Worm (Caenorhabditis elegans) whole organism, L2 larva: ENCODE measurements around the gene sid-5.

Experiments
- C34F6.9 ChIP-seq: fragments of 150-350 bp; optimal IDR thresholded peaks from 2 replicates; lab custom pipeline; 2014; ENCODE audit warnings: missing biosample characterization, missing genetic modification characterization
- F13H6.1 ChIP-seq: sonication (generic microtip); optimal IDR thresholded peaks from 2 replicates; lab custom pipeline; 2016; ENCODE audit warnings: missing genetic modification characterization, missing compliant biosample characterization
- R02D3.7 ChIP-seq: fragments of 150-350 bp; optimal IDR thresholded peaks from 2 replicates; lab custom pipeline; 2014; ENCODE audit warnings: missing biosample characterization, missing genetic modification characterization
- Y55F3AM.14 ChIP-seq: fragments of 200-800 bp; sonication (Bioruptor generic); optimal IDR thresholded peaks from 2 replicates; lab custom pipeline; 2018; ENCODE audit warnings: mild to moderate bottlenecking, missing genetic modification characterization, missing compliant biosample characterization
- ZK546.5 ChIP-seq: sonication (generic microtip); optimal IDR thresholded peaks from 2 replicates; lab custom pipeline; 2017; ENCODE audit warnings: missing biosample characterization, missing genetic modification characterization
- aly-2 ChIP-seq: fragments of 150-350 bp; optimal IDR thresholded peaks from 2 replicates; lab custom pipeline; 2014; ENCODE audit warnings: missing biosample characterization, missing genetic modification characterization
- ama-1 ChIP-seq: fragments of 150-350 bp; optimal IDR thresholded peaks from 2 replicates; lab custom pipeline; 2018; ENCODE audit warnings: inconsistent platforms
- ceh-16 ChIP-seq: fragments of 150-350 bp; optimal IDR thresholded peaks from 2 replicates; lab custom pipeline; 2014; ENCODE audit warnings: missing biosample characterization, missing genetic modification characterization
- ceh-82 ChIP-seq: fragments of 150-350 bp; optimal IDR thresholded peaks from 2 replicates; lab custom pipeline; 2014; ENCODE audit warnings: missing biosample characterization, missing genetic modification characterization
- crh-2 ChIP-seq: sonication (generic microtip); optimal IDR thresholded peaks from 2 replicates; lab custom pipeline; 2017; ENCODE audit warnings: missing biosample characterization, missing genetic modification characterization
- dmd-4 ChIP-seq: sonication (generic microtip); optimal IDR thresholded peaks from 2 replicates; lab custom pipeline; 2017; ENCODE audit warnings: missing biosample characterization, missing genetic modification characterization
- egl-27 ChIP-seq: sonication (generic microtip); optimal IDR thresholded peaks from 3 replicates; lab custom pipeline; 2017; ENCODE audit warnings: missing biosample characterization, missing genetic modification reagents, missing genetic modification characterization
- elt-1 ChIP-seq: fragments of 150-350 bp; optimal IDR thresholded peaks from 2 replicates; lab custom pipeline; 2014; ENCODE audit warnings: missing biosample characterization, missing genetic modification characterization
- elt-3 ChIP-seq: sonication (generic microtip); optimal IDR thresholded peaks from 2 replicates; lab custom pipeline; 2017; ENCODE audit warnings: missing biosample characterization, missing genetic modification characterization
- fos-1 ChIP-seq: fragments of 150-350 bp; optimal IDR thresholded peaks from 2 replicates; lab custom pipeline; 2014; ENCODE audit warnings: missing biosample characterization, missing genetic modification characterization
- gmeb-1 ChIP-seq: fragments of 150-350 bp; optimal IDR thresholded peaks from 2 replicates; lab custom pipeline; 2014; ENCODE audit warnings: missing biosample characterization, missing genetic modification characterization
- mab-5 ChIP-seq: fragments of 150-350 bp; optimal IDR thresholded peaks from 2 replicates; lab custom pipeline; 2014; ENCODE audit warnings: missing biosample characterization, missing genetic modification characterization
- mbf-1 ChIP-seq: sonication (generic microtip); optimal IDR thresholded peaks from 2 replicates; lab custom pipeline; 2017; ENCODE audit warnings: missing biosample characterization, missing genetic modification characterization
- mdl-1 ChIP-seq, 2 experiments: fragments of 150-350 bp in 1 of 2; sonication (generic microtip) in 1 of 2; optimal IDR thresholded peaks; 2 replicates each; lab custom pipeline; 2017; ENCODE audit warnings: missing biosample characterization in 2 of 2, missing genetic modification characterization in 2 of 2
- nhr-10 ChIP-seq: sonication (generic microtip); optimal IDR thresholded peaks from 2 replicates; lab custom pipeline; 2017; ENCODE audit warnings: missing biosample characterization, missing genetic modification characterization
- nhr-12 ChIP-seq: fragments of 150-350 bp; optimal IDR thresholded peaks from 2 replicates; lab custom pipeline; 2014; ENCODE audit warnings: missing biosample characterization, missing genetic modification characterization
- nhr-129 ChIP-seq: fragments of 150-350 bp; optimal IDR thresholded peaks from 2 replicates; lab custom pipeline; 2014; ENCODE audit warnings: missing biosample characterization, missing genetic modification characterization
- nhr-6 ChIP-seq: fragments of 150-350 bp; optimal IDR thresholded peaks from 2 replicates; lab custom pipeline; 2014; ENCODE audit warnings: missing biosample characterization, missing genetic modification characterization
- nhr-77 ChIP-seq: fragments of 150-350 bp; optimal IDR thresholded peaks from 2 replicates; lab custom pipeline; 2014; ENCODE audit warnings: missing biosample characterization, missing genetic modification characterization
- peb-1 ChIP-seq: fragments of 150-350 bp; optimal IDR thresholded peaks from 2 replicates; lab custom pipeline; 2014; ENCODE audit warnings: missing biosample characterization, missing genetic modification characterization
- sem-4 ChIP-seq: fragments of 150-350 bp; optimal IDR thresholded peaks from 2 replicates; lab custom pipeline; 2014; ENCODE audit warnings: missing biosample characterization, missing genetic modification reagents, missing genetic modification characterization
- sma-3 ChIP-seq: sonication (generic microtip); optimal IDR thresholded peaks from 2 replicates; lab custom pipeline; 2016; ENCODE audit warnings: missing genetic modification reagents, missing genetic modification characterization, missing compliant biosample characterization
- sma-9 ChIP-seq, 2 experiments: fragments of 150-350 bp in 1 of 2; sonication (generic microtip) in 1 of 2; optimal IDR thresholded peaks; 2 replicates each; lab custom pipeline; 2014 to 2016; ENCODE audit warnings: missing genetic modification characterization in 2 of 2, mild to moderate bottlenecking in 1 of 2, missing biosample characterization in 1 of 2, missing compliant biosample characterization in 1 of 2, missing genetic modification reagents in 1 of 2, moderate library complexity in 1 of 2
- snpc-4 ChIP-seq: fragments of 150-350 bp; optimal IDR thresholded peaks from 2 replicates; lab custom pipeline; 2014; ENCODE audit warnings: missing biosample characterization, missing genetic modification characterization
- unc-39 ChIP-seq: fragments of 150-350 bp; optimal IDR thresholded peaks from 2 replicates; lab custom pipeline; 2014; ENCODE audit warnings: missing biosample characterization, missing genetic modification characterization
- unc-62 ChIP-seq: fragments of 150-350 bp; optimal IDR thresholded peaks from 2 replicates; lab custom pipeline; 2014; ENCODE audit warnings: missing biosample characterization, missing genetic modification reagents, missing genetic modification characterization
- zag-1 ChIP-seq: fragments of 150-350 bp; optimal IDR thresholded peaks from 2 replicates; lab custom pipeline; 2014; ENCODE audit warnings: missing biosample characterization, missing genetic modification characterization
- ztf-1 ChIP-seq: fragments of 200-800 bp; sonication (Bioruptor generic); conservative IDR thresholded peaks from 2 replicates; pipeline ENCODE4 v1.3.6; 2022; ENCODE audit warnings: missing genetic modification characterization, missing compliant biosample characterization
- ztf-11 ChIP-seq: sonication (generic microtip); optimal IDR thresholded peaks from 2 replicates; lab custom pipeline; 2017; ENCODE audit warnings: missing biosample characterization, missing genetic modification characterization
- ztf-4 ChIP-seq: fragments of 150-350 bp; optimal IDR thresholded peaks from 2 replicates; lab custom pipeline; 2014; ENCODE audit warnings: missing biosample characterization, missing genetic modification characterization

Gene sid-5

ce11 chrX:6920132-6920531, 15.6 kb downstream of the sid-5 start:
- TF ChIP-seq ztf-1 (GFP tag; lab: Robert Waterston, UW) (no peak), Y55F3AM.14 (GFP tag; lab: Kevin White, UChicago) (no peak), ama-1 (no peak), aly-2 (tag; lab: Kevin White, UChicago) (no peak), ZK546.5 (tag; lab: Kevin White, UChicago) (no peak), zag-1 (no peak), sma-3 (GFP tag; lab: Kevin White, UChicago) (no peak), R02D3.7 (no peak), nhr-10 (tag; lab: Kevin White, UChicago) (no peak), unc-39 (tag; lab: Kevin White, UChicago) (no peak), C34F6.9 (tag; lab: Kevin White, UChicago) (no peak), mdl-1 (tag; optimal IDR thresholded peaks at IDR 0.05; lab: Kevin White, UChicago) (no peak), ceh-16 (tag; lab: Kevin White, UChicago) (no peak)

- TF ChIP-seq mab-5 (tag; lab: Kevin White, UChicago) = no peak
- TF ChIP-seq F13H6.1 (tag; lab: Kevin White, UChicago) = peak; percentile 14
- peak; percentile 18 for TF ChIP-seq sma-9 (GFP tag; optimal IDR thresholded peaks at IDR 0.05; lab: Kevin White, UChicago)
- TF ChIP-seq sma-9 (tag; optimal IDR thresholded peaks at IDR 0.05; lab: Kevin White, UChicago) = no peak
- peak; percentile 71 for TF ChIP-seq fos-1 (tag; lab: Kevin White, UChicago)
Measured at ce11 chrX:6924461-6924860, 19.9 kb downstream of the sid-5 start, which contains the start of gene otpl-3. TSS of gene otpl-3 (minus strand) at chrX:6924764.

- TF ChIP-seq snpc-4 (tag; lab: Kevin White, UChicago) (no peak), crh-2 (tag; lab: Kevin White, UChicago) (peak; percentile 52), sma-9 (GFP tag; optimal IDR thresholded peaks at IDR 0.05; lab: Kevin White, UChicago) (peak; percentile 49), sma-9 (tag; optimal IDR thresholded peaks at IDR 0.05; lab: Kevin White, UChicago) (no peak), ztf-1 (GFP tag; lab: Robert Waterston, UW) (no peak), mdl-1 (tag; optimal IDR thresholded peaks at IDR 0.05; lab: Kevin White, UChicago) (no peak), sma-3 (GFP tag; lab: Kevin White, UChicago) (no peak), peb-1 (tag; lab: Kevin White, UChicago) (no peak), elt-3 (tag; lab: Kevin White, UChicago) (no peak), mbf-1 (no peak), F13H6.1 (tag; lab: Kevin White, UChicago) (peak; percentile 17), ztf-4 (tag; lab: Kevin White, UChicago) (no peak), nhr-12 (tag; lab: Kevin White, UChicago) (no peak), egl-27 (tag; lab: Kevin White, UChicago) (no peak), fos-1 (tag; lab: Kevin White, UChicago) (peak; percentile 75), ama-1 (no peak), dmd-4 (no peak), elt-1 (tag; lab: Kevin White, UChicago) (no peak), ceh-82 (tag; lab: Kevin White, UChicago) (no peak)
Measured at ce11 chrX:6926952-6927351, 22.4 kb downstream of the sid-5 start.

ce11 chrX:6928578-6928977, 24.1 kb downstream of the sid-5 start, which contains the start of gene F14B8.5:
TSS of gene F14B8.5 (minus strand) at chrX:6928704.
- no peak for TF ChIP-seq sma-3 (GFP tag; lab: Kevin White, UChicago)
- no peak for TF ChIP-seq nhr-6
- TF ChIP-seq C34F6.9 (tag; lab: Kevin White, UChicago) = no peak
- peak; percentile 44 for TF ChIP-seq fos-1 (tag; lab: Kevin White, UChicago)
- TF ChIP-seq unc-39 (tag; lab: Kevin White, UChicago) = no peak
- TF ChIP-seq unc-62 (GFP tag; lab: Kevin White, UChicago) = no peak
- no peak for TF ChIP-seq nhr-77 (tag; lab: Kevin White, UChicago)

ce11 chrX:6932134-6932533, 27.6 kb downstream of the sid-5 start, which contains the start of gene F14B8.6:
TSS of gene F14B8.6 (minus strand) at chrX:6932425.
- TF ChIP-seq ztf-4 (tag; lab: Kevin White, UChicago) (no peak), fos-1 (tag; lab: Kevin White, UChicago) (peak; percentile 28), mbf-1 (no peak), aly-2 (tag; lab: Kevin White, UChicago) (no peak), gmeb-1 (peak; percentile 42), egl-27 (tag; lab: Kevin White, UChicago) (no peak), nhr-129 (tag; lab: Kevin White, UChicago) (peak; percentile 46), ztf-11 (tag; lab: Kevin White, UChicago) (no peak), sem-4 (tag; lab: Kevin White, UChicago) (no peak), F13H6.1 (tag; lab: Kevin White, UChicago) (peak; percentile 31)
- TF ChIP-seq, all 48 proteins: peak for 4
